Worm (Caenorhabditis elegans) whole organism, L2 larva: Measurements from ENCODE around the gene fbxa-104.

Experiments used
- ZK546.5 ChIP-seq: sonication (generic microtip); optimal IDR thresholded peaks from 2 replicates; lab custom pipeline; 2017; ENCODE audit warnings: missing biosample characterization, missing genetic modification characterization
- lsy-2 ChIP-seq, 2 experiments: fragments of 150-350 bp in 1 of 2; sonication (generic microtip) in 1 of 2; optimal IDR thresholded peaks; 2 replicates each; lab custom pipeline; 2014 to 2017; ENCODE audit warnings: missing biosample characterization in 2 of 2, missing genetic modification characterization in 2 of 2
- mdl-1 ChIP-seq, 2 experiments: fragments of 150-350 bp in 1 of 2; sonication (generic microtip) in 1 of 2; optimal IDR thresholded peaks; 2 replicates each; lab custom pipeline; 2017; ENCODE audit warnings: missing biosample characterization in 2 of 2, missing genetic modification characterization in 2 of 2
- nhr-23 ChIP-seq: fragments of 150-350 bp; optimal IDR thresholded peaks from 2 replicates; lab custom pipeline; 2014; ENCODE audit warnings: missing biosample characterization, missing genetic modification reagents, missing genetic modification characterization
- nhr-237 ChIP-seq: fragments of 150-350 bp; optimal IDR thresholded peaks from 2 replicates; lab custom pipeline; 2014; ENCODE audit warnings: missing biosample characterization, missing genetic modification characterization
- skn-1 ChIP-seq: sonication (generic microtip); optimal IDR thresholded peaks from 2 replicates; lab custom pipeline; 2017; ENCODE audit warnings: missing biosample characterization, missing genetic modification characterization
- snpc-4 ChIP-seq: fragments of 150-350 bp; optimal IDR thresholded peaks from 2 replicates; lab custom pipeline; 2014; ENCODE audit warnings: missing biosample characterization, missing genetic modification characterization
- unc-62 ChIP-seq: fragments of 150-350 bp; optimal IDR thresholded peaks from 2 replicates; lab custom pipeline; 2014; ENCODE audit warnings: missing biosample characterization, missing genetic modification reagents, missing genetic modification characterization
- ztf-11 ChIP-seq: sonication (generic microtip); optimal IDR thresholded peaks from 2 replicates; lab custom pipeline; 2017; ENCODE audit warnings: missing biosample characterization, missing genetic modification characterization

ce11 chrV:15466719-15467118 lies 43.2 kb upstream of the fbxa-104 start:
- TF ChIP-seq mdl-1 (tag; optimal IDR thresholded peaks at IDR 0.05; lab: Kevin White, UChicago) (no peak), nhr-237 (tag; lab: Kevin White, UChicago) (no peak), unc-62 (GFP tag; lab: Kevin White, UChicago) (no peak), snpc-4 (tag; lab: Kevin White, UChicago) (no peak), ZK546.5 (no peak), ztf-11 (tag; lab: Kevin White, UChicago) (no peak), skn-1 (no peak), nhr-23 (no peak), lsy-2 (tag; optimal IDR thresholded peaks at IDR 0.05; lab: Kevin White, UChicago) (no peak)
